Worm (Caenorhabditis elegans) whole organism, young adult: ENCODE data around the gene sshk-1.

Source experiments
- Y67H2A.10 ChIP-seq: fragments of 200-800 bp; sonication (Bioruptor generic); conservative IDR thresholded peaks from 2 replicates; pipeline ENCODE4 v1.3.6; 2022; ENCODE audit warnings: missing genetic modification reagents, missing genetic modification characterization, missing compliant biosample characterization
- nfyb-1 ChIP-seq: fragments of 200-800 bp; sonication (Bioruptor generic); IDR thresholded peaks from 2 replicates; pipeline ENCODE4 v1.3.6; 2022; ENCODE audit warnings: missing genetic modification reagents, missing genetic modification characterization, missing compliant biosample characterization

Gene sshk-1

DNA sequence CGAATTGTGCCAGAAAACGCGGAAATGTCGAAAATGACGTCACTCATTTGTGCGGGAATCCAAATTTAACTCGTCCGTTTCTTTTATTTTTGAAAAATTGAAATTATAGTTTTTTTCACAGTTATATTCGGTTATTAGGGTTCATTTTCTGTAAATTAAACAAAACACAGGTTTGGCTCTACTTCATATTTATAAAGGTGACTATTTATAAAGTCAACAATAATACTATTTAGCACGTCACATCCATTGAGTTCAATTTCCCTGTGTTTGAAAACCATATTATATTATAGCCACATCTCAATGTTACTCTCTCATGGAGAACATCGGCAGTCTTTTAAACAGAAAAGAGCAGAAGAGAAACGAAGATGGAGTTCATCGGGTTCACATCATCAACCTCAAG, 46.7 kb downstream of the sshk-1 start, which contains the start of gene twk-35:
twk-35 (plus strand) TSS at position 301 of the 400 bp plus-strand sequence.
- TF ChIP-seq nfyb-1 (GFP tag; lab: Robert Waterston, UW) (no peak), Y67H2A.10 (GFP tag; lab: Robert Waterston, UW) (no peak)
